Fruit fly (Drosophila melanogaster): ENCODE data around the gene Hibch.
A peak's percentile ranks its signal among the peaks of the same experiment; 100 is the strongest.

Gene Hibch

DNA sequence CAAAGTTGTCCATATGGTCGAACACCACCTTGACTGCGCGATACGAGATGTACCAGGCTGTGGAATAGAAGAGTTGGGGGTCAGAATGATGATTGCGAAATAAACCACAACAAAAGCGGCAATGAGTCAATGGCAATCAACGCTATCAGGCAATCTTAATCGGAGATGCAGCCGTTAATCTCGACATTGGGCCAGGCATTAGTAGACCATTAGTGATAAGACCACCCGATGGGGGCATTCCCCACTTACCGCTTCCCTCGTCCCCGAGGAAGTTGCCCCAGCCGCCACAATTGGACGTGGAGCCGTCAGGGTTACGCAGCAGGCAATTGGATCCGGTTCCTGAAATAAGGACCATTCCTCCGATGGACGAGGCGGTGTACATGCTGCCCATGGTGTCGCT, 17.9 kb upstream of the Hibch start:
- TF ChIP-seq sug (tag; optimal IDR thresholded peaks at IDR 0.05): peak; percentile 84
- TF ChIP-seq Trl (optimal IDR thresholded peaks at IDR 0.05): no peak
- TF ChIP-seq Trl (GFP tag; optimal IDR thresholded peaks at IDR 0.05): no peak
- TF ChIP-seq Gsc (GFP tag; IDR thresholded peaks at IDR 0.05): no peak
- TF ChIP-seq CG10543 (GFP tag; optimal IDR thresholded peaks at IDR 0.05): no peak
- TF ChIP-seq pfk (GFP tag; optimal IDR thresholded peaks at IDR 0.05): no peak
- TF ChIP-seq exex (tag; optimal IDR thresholded peaks at IDR 0.05): peak; percentile 82
- no peak for TF ChIP-seq Sin3A (optimal IDR thresholded peaks at IDR 0.05)

DNA sequence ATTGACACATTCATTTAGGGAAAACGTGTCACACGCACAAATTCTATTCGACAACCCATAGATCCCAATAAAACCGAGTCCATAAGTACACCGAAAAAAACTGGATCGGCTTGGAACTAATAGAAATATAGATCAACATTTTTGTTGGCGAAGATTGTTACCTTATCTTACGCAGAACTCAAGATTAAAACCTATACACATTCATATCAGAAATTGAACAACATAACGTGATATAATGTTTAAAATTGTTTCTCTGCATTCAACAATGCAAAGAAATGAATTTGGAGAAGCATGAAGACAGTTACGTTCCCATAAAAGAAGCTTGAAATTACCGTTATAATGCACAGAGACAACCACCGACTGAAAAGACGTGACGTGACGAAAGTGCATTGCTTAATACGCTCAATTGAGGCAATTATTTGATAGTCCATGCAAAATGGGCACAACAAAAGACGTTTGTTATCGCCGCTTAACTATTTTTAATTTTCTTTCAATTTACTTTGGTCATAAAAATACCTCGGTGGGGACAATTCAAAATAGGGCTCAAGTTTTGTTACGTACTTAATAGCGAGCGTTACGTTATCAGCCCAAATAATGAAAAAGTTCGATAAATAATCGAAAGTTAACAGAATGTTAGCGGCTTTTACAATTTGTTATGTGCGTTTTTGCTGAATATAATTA, 16.8 kb upstream of the Hibch start, which contains the start of gene SerRS-m:
Gene SerRS-m, plus strand, starts transcription at position 616 of the 681 bp plus-strand sequence.
- no peak for TF ChIP-seq CG32767 (GFP tag; IDR thresholded peaks at IDR 0.05)
- no peak for TF ChIP-seq CG16779 (GFP tag; IDR thresholded peaks at IDR 0.05)
- TF ChIP-seq fd96Cb (tag; optimal IDR thresholded peaks at IDR 0.05): no peak
- TF ChIP-seq CG3995 (GFP tag; optimal IDR thresholded peaks at IDR 0.05): no peak
- no peak for TF ChIP-seq HmgD (GFP tag; optimal IDR thresholded peaks at IDR 0.05)
- TF ChIP-seq wor (GFP tag; IDR thresholded peaks at IDR 0.05): no peak
- peak; percentile 35 for TF ChIP-seq E2f2 (GFP tag; IDR thresholded peaks at IDR 0.05)
- 0 out of 2 replicates have a peak, but pooled peaks have one; percentile 6 for TF ChIP-seq Bgb (GFP tag; IDR thresholded peaks at IDR 0.05; ENCODE audit: partially characterized antibody)
- TF ChIP-seq gsb-n (tag; optimal IDR thresholded peaks at IDR 0.05): peak; percentile 28
- TF ChIP-seq CG15601 (tag; optimal IDR thresholded peaks at IDR 0.05): peak; percentile 33
- no peak for TF ChIP-seq Awh (GFP tag; IDR thresholded peaks at IDR 0.05)
- TF ChIP-seq CG7786 (GFP tag; optimal IDR thresholded peaks at IDR 0.05): no peak
- no peak for TF ChIP-seq emc (GFP tag; optimal IDR thresholded peaks at IDR 0.05)
- no peak for TF ChIP-seq CG13624 (GFP tag; optimal IDR thresholded peaks at IDR 0.05)
- peak; percentile 31 for TF ChIP-seq CG10979 (tag; optimal IDR thresholded peaks at IDR 0.05)
- TF ChIP-seq danr (GFP tag; IDR thresholded peaks at IDR 0.05): no peak
- TF ChIP-seq CG17912 (GFP tag; optimal IDR thresholded peaks at IDR 0.05): no peak
- peak; percentile 17 for TF ChIP-seq PHDP (tag; optimal IDR thresholded peaks at IDR 0.05)
- 0 out of 2 replicates have a peak, but pooled peaks have one; percentile 18 for TF ChIP-seq HLH3B (GFP tag; IDR thresholded peaks at IDR 0.05)
- TF ChIP-seq Med (GFP tag): peak; percentile 75
- TF ChIP-seq CG31388 (GFP tag; optimal IDR thresholded peaks at IDR 0.05): no peak
- TF ChIP-seq gcm (GFP tag; optimal IDR thresholded peaks at IDR 0.05): peak; percentile 29
- TF ChIP-seq ro (GFP tag; IDR thresholded peaks at IDR 0.05): no peak
- TF ChIP-seq abd-A (tag; optimal IDR thresholded peaks at IDR 0.05): no peak
- TF ChIP-seq lola (GFP tag; optimal IDR thresholded peaks at IDR 0.05): peak in 1 of 3 experiments; percentile 9
- TF ChIP-seq CoRest (tag; optimal IDR thresholded peaks at IDR 0.05): peak; percentile 18
- no peak for TF ChIP-seq CG1602 (GFP tag; optimal IDR thresholded peaks at IDR 0.05)
- peak; percentile 19 for TF ChIP-seq CG17359 (tag; optimal IDR thresholded peaks at IDR 0.05)
- TF ChIP-seq ac (GFP tag; optimal IDR thresholded peaks at IDR 0.05): no peak
- no peak for TF ChIP-seq bigmax (GFP tag; optimal IDR thresholded peaks at IDR 0.05)
- no peak for TF ChIP-seq CG11247 (GFP tag; IDR thresholded peaks at IDR 0.05)
- peak; percentile 34 for TF ChIP-seq unpg (GFP tag; optimal IDR thresholded peaks at IDR 0.05)
- no peak for TF ChIP-seq CG42726 (GFP tag; IDR thresholded peaks at IDR 0.05; ENCODE audit: partially characterized antibody)
- TF ChIP-seq Six4 (GFP tag; optimal IDR thresholded peaks at IDR 0.05): peak; percentile 17
- no peak for TF ChIP-seq maf-S (GFP tag; optimal IDR thresholded peaks at IDR 0.05)
- no peak for TF ChIP-seq CG43689 (GFP tag; IDR thresholded peaks at IDR 0.05)
- no peak for TF ChIP-seq Dad (GFP tag; optimal IDR thresholded peaks at IDR 0.05)
- no peak for TF ChIP-seq CG3838 (GFP tag; optimal IDR thresholded peaks at IDR 0.05)
- TF ChIP-seq CG18476 (GFP tag; optimal IDR thresholded peaks at IDR 0.05): no peak
- peak; percentile 83 for TF ChIP-seq sens (GFP tag)
- peak; percentile 13 for TF ChIP-seq Oli (tag; optimal IDR thresholded peaks at IDR 0.05)
- no peak for TF ChIP-seq CG9727 (GFP tag; optimal IDR thresholded peaks at IDR 0.05)
